Worm (Caenorhabditis elegans): ENCODE data around the gene pak-2.

DNA sequence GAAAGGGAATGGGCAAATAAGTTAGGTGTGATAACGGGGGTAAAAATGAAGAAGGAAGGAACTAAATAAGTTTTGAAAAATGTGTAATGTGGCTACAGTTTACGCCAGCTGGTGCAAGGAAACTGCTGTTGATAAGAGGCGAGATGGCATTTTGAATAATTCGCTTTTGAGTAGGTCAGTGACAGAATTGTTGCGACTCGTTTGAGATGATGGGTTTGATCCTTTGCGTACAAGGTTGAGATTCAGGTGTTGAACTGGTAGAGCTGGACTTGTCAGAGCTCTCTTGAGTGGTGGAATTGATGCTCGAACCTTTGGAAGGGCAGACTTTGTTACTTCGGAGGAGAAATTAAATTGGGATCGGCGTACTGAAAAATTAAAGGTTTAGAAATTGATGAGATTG is 27.4 kb downstream of the pak-2 start:
- TF ChIP-seq mls-2 (tag; optimal IDR thresholded peaks at IDR 0.05) (no peak), snpc-4 (tag; optimal IDR thresholded peaks at IDR 0.05) (no peak), mab-5 (tag; optimal IDR thresholded peaks at IDR 0.05) (no peak), tbx-8 (GFP tag; optimal IDR thresholded peaks at IDR 0.05) (no peak), lin-13 (tag; optimal IDR thresholded peaks at IDR 0.05) (no peak), sptf-1 (tag; optimal IDR thresholded peaks at IDR 0.05) (no peak), zip-8 (tag; optimal IDR thresholded peaks at IDR 0.05) (no peak), nhr-237 (tag; optimal IDR thresholded peaks at IDR 0.05) (no peak)

All from whole organism, mixed stage, embryonic.